Fruit fly (Drosophila melanogaster): ENCODE measurements around the gene ND-15.
A peak's percentile ranks its signal among the peaks of the same experiment; 100 is the strongest.

The ND-15 gene

dm6 chr2L:160581-161452 lies 46.3 kb downstream of the ND-15 start (continued):
- TF ChIP-seq MTF-1 (GFP tag; optimal IDR thresholded peaks at IDR 0.05; ENCODE audit: borderline replicate concordance) (peak; percentile 54), Dp (GFP tag; optimal IDR thresholded peaks at IDR 0.05) (no peak), B-H1 (GFP tag; IDR thresholded peaks at IDR 0.05) (no peak), btn (GFP tag; optimal IDR thresholded peaks at IDR 0.05) (no peak), CG17802 (tag; optimal IDR thresholded peaks at IDR 0.05) (no peak), CG16813 (GFP tag; IDR thresholded peaks at IDR 0.05; ENCODE audit: partially characterized antibody) (no peak), kni (GFP tag; optimal IDR thresholded peaks at IDR 0.05) (peak; percentile 100), twi (tag; optimal IDR thresholded peaks at IDR 0.05) (no peak), gfzf (GFP tag; optimal IDR thresholded peaks at IDR 0.05) (no peak), nerfin-1 (tag; optimal IDR thresholded peaks at IDR 0.05) (peak; percentile 31), otp (GFP tag; IDR thresholded peaks at IDR 0.05) (no peak), CG6254 (GFP tag; optimal IDR thresholded peaks at IDR 0.05) (peak; percentile 85), psq (GFP tag; optimal IDR thresholded peaks at IDR 0.05) (peak; percentile 55), br (optimal IDR thresholded peaks at IDR 0.05) (no peak), sug (tag; optimal IDR thresholded peaks at IDR 0.05) (peak; percentile 90), CG30403 (GFP tag; optimal IDR thresholded peaks at IDR 0.05) (peak; percentile 9), ase (GFP tag; IDR thresholded peaks at IDR 0.05) (no peak), Vsx1 (GFP tag; optimal IDR thresholded peaks at IDR 0.05) (no peak), CG2202 (tag; optimal IDR thresholded peaks at IDR 0.05) (no peak), CG31441 (GFP tag; IDR thresholded peaks at IDR 0.05) (no peak), dmrt11E (tag; optimal IDR thresholded peaks at IDR 0.05) (no peak), Taf1 (GFP tag; IDR thresholded peaks at IDR 0.05) (no peak), CG4617 (GFP tag; optimal IDR thresholded peaks at IDR 0.05; ENCODE audit: borderline replicate concordance) (no peak), Spps (tag; optimal IDR thresholded peaks at IDR 0.05) (no peak), CG9876 (GFP tag; optimal IDR thresholded peaks at IDR 0.05) (no peak), zfh1 (GFP tag; IDR thresholded peaks at IDR 0.05) (no peak), slbo (GFP tag; IDR thresholded peaks at IDR 0.05) (no peak), E2f1 (GFP tag; IDR thresholded peaks at IDR 0.05) (no peak), Meics (GFP tag; optimal IDR thresholded peaks at IDR 0.05) (peak; percentile 10), Xrp1 (GFP tag; IDR thresholded peaks at IDR 0.05) (no peak), CG7271 (tag; optimal IDR thresholded peaks at IDR 0.05) (no peak), CG1647 (GFP tag; optimal IDR thresholded peaks at IDR 0.05) (no peak), CG16779 (GFP tag; IDR thresholded peaks at IDR 0.05) (no peak), esg (GFP tag; conservative IDR thresholded peaks at IDR 0.05) (no peak), CG13624 (GFP tag; optimal IDR thresholded peaks at IDR 0.05) (no peak), Neu2 (GFP tag; optimal IDR thresholded peaks at IDR 0.05; ENCODE audit: borderline replicate concordance) (no peak), CG4730 (GFP tag; IDR thresholded peaks at IDR 0.05) (no peak), NC2β (GFP tag; optimal IDR thresholded peaks at IDR 0.05) (peak; percentile 38), jumu (GFP tag; optimal IDR thresholded peaks at IDR 0.05) (peak; percentile 10), CG7987 (GFP tag; optimal IDR thresholded peaks at IDR 0.05) (peak; percentile 10), HLH3B (GFP tag; IDR thresholded peaks at IDR 0.05) (no peak), Nf-YA (GFP tag; IDR thresholded peaks at IDR 0.05) (no peak), pnt (GFP tag; optimal IDR thresholded peaks at IDR 0.05) (no peak), sqz (GFP tag; optimal IDR thresholded peaks at IDR 0.05) (peak; percentile 100), hkb (optimal IDR thresholded peaks at IDR 0.05) (no peak), hkb (GFP tag; IDR thresholded peaks at IDR 0.05) (no peak), E2f2 (GFP tag; IDR thresholded peaks at IDR 0.05) (no peak), CG9817 (tag; optimal IDR thresholded peaks at IDR 0.05) (peak; percentile 17), CG14965 (GFP tag; optimal IDR thresholded peaks at IDR 0.05; ENCODE audit: borderline replicate concordance) (no peak), nmo (GFP tag; optimal IDR thresholded peaks at IDR 0.05) (peak; percentile 6)
